Worm (Caenorhabditis elegans) whole organism, late embryonic: ENCODE results near the gene C38C6.3.

Experiments used
- C08G9.2 ChIP-seq: sonication (generic microtip); optimal IDR thresholded peaks from 2 replicates; lab custom pipeline; 2016; ENCODE audit warnings: mild to moderate bottlenecking, missing genetic modification characterization, moderate library complexity, missing compliant biosample characterization
- C38D4.7 ChIP-seq: fragments of 200-800 bp; sonication (Bioruptor generic); optimal IDR thresholded peaks from 2 replicates; lab custom pipeline; 2018; ENCODE audit warnings: mild to moderate bottlenecking, missing genetic modification characterization, moderate library complexity, missing compliant biosample characterization
- F13H6.1 ChIP-seq: sonication (generic microtip); optimal IDR thresholded peaks from 2 replicates; lab custom pipeline; 2016; ENCODE audit warnings: missing genetic modification characterization, missing compliant biosample characterization
- ceh-14 ChIP-seq: sonication (generic microtip); optimal IDR thresholded peaks from 2 replicates; lab custom pipeline; 2016; ENCODE audit warnings: missing genotype, missing genetic modification characterization, missing compliant biosample characterization
- ceh-18 ChIP-seq: sonication (generic microtip); optimal IDR thresholded peaks from 2 replicates; lab custom pipeline; 2016; ENCODE audit warnings: missing genetic modification characterization, missing compliant biosample characterization
- ceh-19 ChIP-seq: fragments of 200-800 bp; sonication (Bioruptor generic); optimal IDR thresholded peaks from 2 replicates; lab custom pipeline; 2018; ENCODE audit warnings: mild to moderate bottlenecking, missing genetic modification characterization, missing compliant biosample characterization
- ceh-2 ChIP-seq: sonication (generic microtip); optimal IDR thresholded peaks from 2 replicates; lab custom pipeline; 2016; ENCODE audit warnings: missing genotype, missing genetic modification characterization, missing compliant biosample characterization
- ceh-34 ChIP-seq: sonication (generic microtip); optimal IDR thresholded peaks from 2 replicates; lab custom pipeline; 2016; ENCODE audit warnings: mild to moderate bottlenecking, missing genetic modification characterization, missing compliant biosample characterization
- ceh-45 ChIP-seq: fragments of 200-800 bp; sonication (Bioruptor generic); IDR thresholded peaks from 2 replicates; pipeline ENCODE4 v1.3.6; 2022; ENCODE audit warnings: missing genetic modification reagents, missing genetic modification characterization, missing compliant biosample characterization
- ceh-48 ChIP-seq: sonication (generic microtip); optimal IDR thresholded peaks from 2 replicates; lab custom pipeline; 2016; ENCODE audit warnings: missing genetic modification characterization, inconsistent platforms, missing compliant biosample characterization
- ceh-6 ChIP-seq: fragments of 200-800 bp; sonication (Bioruptor generic); optimal IDR thresholded peaks from 2 replicates; lab custom pipeline; 2018; ENCODE audit warnings: mild to moderate bottlenecking, missing genetic modification characterization, missing compliant biosample characterization
- ceh-9 ChIP-seq: sonication (generic microtip); optimal IDR thresholded peaks from 2 replicates; lab custom pipeline; 2016; ENCODE audit warnings: mild to moderate bottlenecking, missing genetic modification characterization, inconsistent platforms, missing compliant biosample characterization
- che-1 ChIP-seq: sonication (generic microtip); optimal IDR thresholded peaks from 2 replicates; lab custom pipeline; 2016; ENCODE audit warnings: mild to moderate bottlenecking, missing genetic modification characterization, missing compliant biosample characterization
- dmd-4 ChIP-seq: sonication (generic microtip); optimal IDR thresholded peaks from 2 replicates; lab custom pipeline; 2016; ENCODE audit warnings: borderline replicate concordance, missing genetic modification characterization, missing compliant biosample characterization
- elt-2 ChIP-seq: sonication (generic microtip); optimal IDR thresholded peaks from 2 replicates; lab custom pipeline; 2016; ENCODE audit warnings: missing genetic modification reagents, missing genetic modification characterization, missing compliant biosample characterization
- elt-4 ChIP-seq: sonication (generic microtip); optimal IDR thresholded peaks from 2 replicates; lab custom pipeline; 2016; ENCODE audit warnings: missing genetic modification characterization, missing compliant biosample characterization
- eyg-1 ChIP-seq: sonication (generic microtip); optimal IDR thresholded peaks from 2 replicates; lab custom pipeline; 2016; ENCODE audit warnings: missing genotype, missing genetic modification characterization, missing compliant biosample characterization
- fkh-10 ChIP-seq: fragments of 150-350 bp; optimal IDR thresholded peaks from 2 replicates; lab custom pipeline; 2014; ENCODE audit warnings: missing biosample characterization, missing genetic modification reagents, missing genetic modification characterization
- hlh-6 ChIP-seq: sonication (generic microtip); optimal IDR thresholded peaks from 2 replicates; lab custom pipeline; 2016; ENCODE audit warnings: missing genotype, missing genetic modification characterization, missing compliant biosample characterization
- lim-6 ChIP-seq: sonication (generic microtip); optimal IDR thresholded peaks from 2 replicates; lab custom pipeline; 2016; ENCODE audit warnings: missing genetic modification characterization, missing compliant biosample characterization
- mec-3 ChIP-seq: sonication (generic microtip); optimal IDR thresholded peaks from 2 replicates; lab custom pipeline; 2016; ENCODE audit warnings: borderline replicate concordance, missing genetic modification characterization, missing compliant biosample characterization
- nfya-1 ChIP-seq: sonication (generic microtip); optimal IDR thresholded peaks from 2 replicates; lab custom pipeline; 2017; ENCODE audit warnings: missing genetic modification characterization, mild to moderate bottlenecking, missing compliant biosample characterization, antibody characterized with exemption, moderate library complexity
- npax-4 ChIP-seq: sonication (generic microtip); optimal IDR thresholded peaks from 2 replicates; lab custom pipeline; 2016; ENCODE audit warnings: missing genetic modification characterization, missing compliant biosample characterization
- odd-2 ChIP-seq: sonication (generic microtip); optimal IDR thresholded peaks from 2 replicates; lab custom pipeline; 2017; ENCODE audit warnings: antibody characterized with exemption, mild to moderate bottlenecking, missing genetic modification characterization, missing compliant biosample characterization
- pag-3 ChIP-seq: sonication (generic microtip); optimal IDR thresholded peaks from 2 replicates; lab custom pipeline; 2016; ENCODE audit warnings: missing compliant biosample characterization, missing genetic modification characterization, borderline replicate concordance
- pax-1 ChIP-seq: fragments of 150-350 bp; optimal IDR thresholded peaks from 2 replicates; lab custom pipeline; 2014; ENCODE audit warnings: missing biosample characterization, missing genetic modification characterization
- ref-2 ChIP-seq: sonication (generic microtip); optimal IDR thresholded peaks from 2 replicates; lab custom pipeline; 2016; ENCODE audit warnings: missing genetic modification characterization, missing compliant biosample characterization
- syd-9 ChIP-seq: sonication (generic microtip); optimal IDR thresholded peaks from 2 replicates; lab custom pipeline; 2016; ENCODE audit warnings: mild to moderate bottlenecking, missing genetic modification characterization, moderate library complexity, missing compliant biosample characterization
- tbx-2 ChIP-seq: sonication (generic microtip); optimal IDR thresholded peaks from 2 replicates; lab custom pipeline; 2016; ENCODE audit warnings: missing genetic modification characterization, missing compliant biosample characterization
- ttx-3 ChIP-seq: sonication (generic microtip); optimal IDR thresholded peaks from 2 replicates; lab custom pipeline; 2016; ENCODE audit warnings: missing genetic modification reagents, missing genetic modification characterization, missing compliant biosample characterization

C38C6.3 gene

ce11 chrII:14670175-14670574 is 37.3 kb downstream of the C38C6.3 start:
- TF ChIP-seq tbx-2: no peak
- TF ChIP-seq ceh-14 (tag; lab: Kevin White, UChicago): no peak
- TF ChIP-seq lim-6: no peak
- no peak for TF ChIP-seq pax-1
- peak; percentile 1 for TF ChIP-seq ceh-18
- TF ChIP-seq eyg-1 (tag; lab: Kevin White, UChicago): no peak

ce11 chrII:14672095-14672494 is 39.2 kb downstream of the C38C6.3 start:
- TF ChIP-seq npax-4 (tag; lab: Kevin White, UChicago) (no peak), pag-3 (tag; lab: Kevin White, UChicago) (no peak), hlh-6 (tag; lab: Kevin White, UChicago) (no peak), ceh-48 (tag; lab: Kevin White, UChicago) (no peak), nfya-1 (tag; lab: Kevin White, UChicago) (no peak)
- TF ChIP-seq, all 69 proteins: peak for 0

ce11 chrII:14673636-14674035 is 40.7 kb downstream of the C38C6.3 start:
- TF ChIP-seq dmd-4 (tag; lab: Kevin White, UChicago) (no peak), nfya-1 (tag; lab: Kevin White, UChicago) (no peak), mec-3 (tag; lab: Kevin White, UChicago) (no peak), che-1 (tag; lab: Kevin White, UChicago) (no peak), syd-9 (no peak), elt-2 (tag; lab: Kevin White, UChicago) (no peak), F13H6.1 (no peak), ceh-9 (tag; lab: Kevin White, UChicago) (no peak), hlh-6 (tag; lab: Kevin White, UChicago) (no peak), C38D4.7 (no peak), ceh-19 (GFP tag; lab: Kevin White, UChicago) (no peak), C08G9.2 (tag; lab: Kevin White, UChicago) (no peak), odd-2 (tag; lab: Kevin White, UChicago) (no peak), elt-4 (no peak), ceh-45 (no peak), ceh-6 (GFP tag; lab: Kevin White, UChicago) (no peak), ceh-48 (tag; lab: Kevin White, UChicago) (no peak)

ce11 chrII:14678157-14678556 is 45.2 kb downstream of the C38C6.3 start, which contains the start of gene hhat-1:
TSS of gene hhat-1 (plus strand) at chrII:14678457.
- no peak for TF ChIP-seq ceh-34 (tag; lab: Kevin White, UChicago)
- peak; percentile 11 for TF ChIP-seq ref-2 (tag; lab: Kevin White, UChicago)
- TF ChIP-seq, all 69 proteins: peak for 1

ce11 chrII:14683646-14684045 is 50.7 kb downstream of the C38C6.3 start:
- TF ChIP-seq ceh-2 (tag; lab: Kevin White, UChicago): no peak
- no peak for TF ChIP-seq ceh-48 (tag; lab: Kevin White, UChicago)
- TF ChIP-seq ceh-18: no peak
- no peak for TF ChIP-seq pag-3 (tag; lab: Kevin White, UChicago)
- no peak for TF ChIP-seq fkh-10 (GFP tag; lab: Kevin White, UChicago)
- TF ChIP-seq ttx-3 (tag; lab: Kevin White, UChicago): no peak
- TF ChIP-seq elt-4: no peak
- TF ChIP-seq, all 69 proteins: peak for 0
